Worm (Caenorhabditis elegans) whole organism, young adult: ENCODE results near the gene W04E12.5.

Experiments
- lin-26 ChIP-seq: fragments of 200-800 bp; sonication (Bioruptor generic); IDR thresholded peaks from 2 replicates; pipeline ENCODE4 v1.3.6; 2022; ENCODE audit warnings: missing genetic modification reagents, missing genetic modification characterization, missing compliant biosample characterization
- snpc-4 ChIP-seq, 5 experiments: fragments of 150-350 bp in 1 of 5; sonication (generic microtip) in 4 of 5; optimal IDR thresholded peaks; 2 replicates each; lab custom pipeline; 2014 to 2018; ENCODE audit warnings: missing genetic modification characterization in 5 of 5, missing biosample characterization in 3 of 5, antibody characterized with exemption in 2 of 5, mild to moderate bottlenecking in 2 of 5, missing compliant biosample characterization in 2 of 5, missing genotype in 2 of 5, moderate library complexity in 2 of 5, missing genetic modification reagents in 1 of 5

DNA sequence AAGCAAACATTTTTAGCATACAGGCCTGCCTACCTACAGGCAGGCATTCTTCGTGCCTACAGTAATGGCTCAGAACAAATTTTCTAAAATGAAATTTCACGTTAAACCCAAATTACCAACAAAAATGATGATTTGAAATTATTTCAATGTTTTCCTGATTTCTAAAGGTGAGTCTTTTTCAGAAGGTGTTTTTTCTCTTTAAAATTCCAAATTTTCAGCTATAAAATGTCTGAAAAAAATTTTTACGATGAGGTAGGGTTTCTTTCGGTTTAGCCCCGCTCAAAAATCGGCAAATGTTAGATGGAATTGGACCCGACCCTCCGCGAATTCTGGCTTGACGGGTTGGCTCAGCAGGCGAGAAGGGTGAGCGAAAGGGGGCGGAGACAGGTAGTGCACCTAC, at the start of gene W04E12.5:
- TF ChIP-seq lin-26 (no peak), snpc-4 (GFP tag; optimal IDR thresholded peaks at IDR 0.05; lab: Kevin White, UChicago) (no peak), snpc-4 (tag; optimal IDR thresholded peaks at IDR 0.05; lab: Kevin White, UChicago) (no peak)
